Worm (Caenorhabditis elegans) whole organism, late embryonic: ENCODE measurements around the gene K06H7.2.

Experiments
- F13H6.1 ChIP-seq: sonication (generic microtip); optimal IDR thresholded peaks from 2 replicates; lab custom pipeline; 2016; ENCODE audit warnings: missing genetic modification characterization, missing compliant biosample characterization
- Y22D7AL.16 ChIP-seq: sonication (generic microtip); optimal IDR thresholded peaks from 2 replicates; lab custom pipeline; 2016; ENCODE audit warnings: missing genetic modification characterization, missing compliant biosample characterization
- ceh-34 ChIP-seq: sonication (generic microtip); optimal IDR thresholded peaks from 2 replicates; lab custom pipeline; 2016; ENCODE audit warnings: mild to moderate bottlenecking, missing genetic modification characterization, missing compliant biosample characterization
- dmd-4 ChIP-seq: sonication (generic microtip); optimal IDR thresholded peaks from 2 replicates; lab custom pipeline; 2016; ENCODE audit warnings: borderline replicate concordance, missing genetic modification characterization, missing compliant biosample characterization
- elt-2 ChIP-seq: sonication (generic microtip); optimal IDR thresholded peaks from 2 replicates; lab custom pipeline; 2016; ENCODE audit warnings: missing genetic modification reagents, missing genetic modification characterization, missing compliant biosample characterization
- hlh-8 ChIP-seq: sonication (generic microtip); optimal IDR thresholded peaks from 2 replicates; lab custom pipeline; 2016; ENCODE audit warnings: missing genotype, missing genetic modification characterization, missing compliant biosample characterization
- pqm-1 ChIP-seq: sonication (generic microtip); optimal IDR thresholded peaks from 2 replicates; lab custom pipeline; 2016; ENCODE audit warnings: missing genetic modification characterization, missing compliant biosample characterization
- rnt-1 ChIP-seq: sonication (generic microtip); optimal IDR thresholded peaks from 2 replicates; lab custom pipeline; 2016; ENCODE audit warnings: missing genetic modification characterization, missing compliant biosample characterization

DNA sequence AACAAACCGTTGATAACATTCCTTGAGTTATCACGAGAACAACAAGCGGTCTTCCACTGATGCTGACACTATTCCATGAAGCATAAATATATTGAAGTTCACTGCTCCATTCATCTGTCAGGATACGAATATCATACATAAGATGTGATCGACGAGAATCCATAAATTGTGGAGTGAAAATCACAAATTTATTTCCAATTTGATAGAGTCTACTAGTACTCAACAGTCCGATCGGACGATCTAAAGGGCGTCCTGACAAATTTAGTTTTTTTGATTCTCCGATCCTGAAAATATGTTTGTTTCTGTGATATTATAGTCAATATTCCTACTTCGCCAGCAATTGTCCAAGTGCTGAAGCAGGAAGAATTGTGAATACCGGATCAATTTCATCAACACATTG lies 48.8 kb downstream of the K06H7.2 start:
- TF ChIP-seq pqm-1 (tag; lab: Kevin White, UChicago) (no peak), ceh-34 (tag; lab: Kevin White, UChicago) (no peak), dmd-4 (tag; lab: Kevin White, UChicago) (no peak), hlh-8 (tag; lab: Kevin White, UChicago) (no peak), Y22D7AL.16 (tag; lab: Kevin White, UChicago) (no peak), rnt-1 (tag; lab: Kevin White, UChicago) (no peak), elt-2 (tag; lab: Kevin White, UChicago) (no peak), F13H6.1 (tag; lab: Kevin White, UChicago) (no peak)
